Worm (Caenorhabditis elegans) whole organism, mixed stage, embryonic: ENCODE data around the gene F26F12.5.

Experiments
- bed-3 ChIP-seq: fragments of 200-800 bp; sonication (Bioruptor generic); optimal IDR thresholded peaks from 3 replicates; lab custom pipeline; 2018; ENCODE audit warnings: mild to moderate bottlenecking, missing genetic modification characterization, moderate library complexity, missing compliant biosample characterization
- blmp-1 ChIP-seq: fragments of 150-350 bp; optimal IDR thresholded peaks from 2 replicates; lab custom pipeline; 2014; ENCODE audit warnings: missing biosample characterization, missing genetic modification characterization
- ceh-43 ChIP-seq: fragments of 200-800 bp; sonication (Bioruptor generic); optimal IDR thresholded peaks from 2 replicates; lab custom pipeline; 2018; ENCODE audit warnings: mild to moderate bottlenecking, missing genetic modification characterization, moderate library complexity, missing compliant biosample characterization
- ceh-83 ChIP-seq: fragments of 200-800 bp; sonication (Bioruptor generic); optimal IDR thresholded peaks from 2 replicates; lab custom pipeline; 2018; ENCODE audit warnings: mild to moderate bottlenecking, missing genetic modification characterization, missing compliant biosample characterization
- ces-1 ChIP-seq: fragments of 150-350 bp; optimal IDR thresholded peaks from 2 replicates; lab custom pipeline; 2014; ENCODE audit warnings: missing biosample characterization, missing genetic modification reagents, missing genetic modification characterization
- cnd-1 ChIP-seq: fragments of 200-800 bp; sonication (Bioruptor generic); optimal IDR thresholded peaks from 2 replicates; lab custom pipeline; 2018; ENCODE audit warnings: mild to moderate bottlenecking, missing genetic modification characterization, missing compliant biosample characterization
- drap-1 ChIP-seq: fragments of 200-800 bp; sonication (Bioruptor generic); optimal IDR thresholded peaks from 3 replicates; lab custom pipeline; 2018; ENCODE audit warnings: mild to moderate bottlenecking, missing genetic modification characterization, missing compliant biosample characterization
- elt-1 ChIP-seq: sonication (generic microtip); optimal IDR thresholded peaks from 2 replicates; lab custom pipeline; 2017; ENCODE audit warnings: missing genetic modification characterization, mild to moderate bottlenecking, missing compliant biosample characterization, antibody characterized with exemption, moderate library complexity, borderline replicate concordance; ENCODE audit not compliant: insufficient read depth
- elt-3 ChIP-seq: fragments of 150-350 bp; optimal IDR thresholded peaks from 2 replicates; lab custom pipeline; 2014; ENCODE audit warnings: missing biosample characterization, missing genetic modification characterization
- flh-1 ChIP-seq: fragments of 200-800 bp; sonication (Bioruptor generic); optimal IDR thresholded peaks from 2 replicates; lab custom pipeline; 2018; ENCODE audit warnings: mild to moderate bottlenecking, missing genetic modification characterization, moderate library complexity, missing compliant biosample characterization
- lin-13 ChIP-seq: fragments of 150-350 bp; optimal IDR thresholded peaks from 2 replicates; lab custom pipeline; 2014; ENCODE audit warnings: missing biosample characterization, missing genetic modification characterization
- lin-32 ChIP-seq: fragments of 200-800 bp; sonication (Bioruptor generic); optimal IDR thresholded peaks from 2 replicates; lab custom pipeline; 2018; ENCODE audit warnings: mild to moderate bottlenecking, missing genetic modification characterization, missing compliant biosample characterization
- lsy-2 ChIP-seq: fragments of 150-350 bp; optimal IDR thresholded peaks from 2 replicates; lab custom pipeline; 2014; ENCODE audit warnings: missing biosample characterization, missing genetic modification characterization
- mab-5 ChIP-seq: fragments of 150-350 bp; optimal IDR thresholded peaks from 2 replicates; lab custom pipeline; 2014; ENCODE audit warnings: missing biosample characterization, missing genetic modification characterization
- mep-1 ChIP-seq: fragments of 150-350 bp; optimal IDR thresholded peaks from 2 replicates; lab custom pipeline; 2017; ENCODE audit warnings: missing biosample characterization, missing genetic modification reagents, missing genetic modification characterization, inconsistent platforms
- mls-2 ChIP-seq: sonication (generic microtip); optimal IDR thresholded peaks from 2 replicates; lab custom pipeline; 2016; ENCODE audit warnings: mild to moderate bottlenecking, missing genetic modification characterization, moderate library complexity, missing compliant biosample characterization
- nhr-12 ChIP-seq: fragments of 150-350 bp; optimal IDR thresholded peaks from 2 replicates; lab custom pipeline; 2014; ENCODE audit warnings: missing biosample characterization, missing genetic modification characterization
- nhr-2 ChIP-seq: fragments of 150-350 bp; optimal IDR thresholded peaks from 2 replicates; lab custom pipeline; 2014; ENCODE audit warnings: missing biosample characterization, missing genetic modification characterization
- nhr-237 ChIP-seq: fragments of 150-350 bp; optimal IDR thresholded peaks from 2 replicates; lab custom pipeline; 2014; ENCODE audit warnings: missing biosample characterization, missing genetic modification characterization
- nhr-28 ChIP-seq: fragments of 150-350 bp; optimal IDR thresholded peaks from 2 replicates; lab custom pipeline; 2014; ENCODE audit warnings: missing biosample characterization, missing genetic modification characterization
- nhr-76 ChIP-seq: sonication (generic microtip); optimal IDR thresholded peaks from 2 replicates; lab custom pipeline; 2017; ENCODE audit warnings: missing biosample characterization, missing genetic modification characterization
- pha-4 ChIP-seq: fragments of 150-350 bp; optimal IDR thresholded peaks from 2 replicates; lab custom pipeline; 2018; ENCODE audit warnings: missing biosample characterization, missing genetic modification reagents, missing genetic modification characterization
- snpc-4 ChIP-seq: fragments of 150-350 bp; optimal IDR thresholded peaks from 2 replicates; lab custom pipeline; 2014; ENCODE audit warnings: missing biosample characterization, missing genetic modification characterization
- sptf-1 ChIP-seq: sonication (generic microtip); optimal IDR thresholded peaks from 2 replicates; lab custom pipeline; 2017; ENCODE audit warnings: mild to moderate bottlenecking, missing genetic modification characterization, moderate library complexity, missing compliant biosample characterization
- tbx-8 ChIP-seq: fragments of 200-800 bp; sonication (Bioruptor generic); optimal IDR thresholded peaks from 2 replicates; lab custom pipeline; 2018; ENCODE audit warnings: mild to moderate bottlenecking, missing genetic modification characterization, moderate library complexity, missing compliant biosample characterization
- unc-120 ChIP-seq: sonication (generic microtip); optimal IDR thresholded peaks from 2 replicates; lab custom pipeline; 2017; ENCODE audit warnings: missing genetic modification characterization, missing compliant biosample characterization; ENCODE audit not compliant: poor library complexity, severe bottlenecking
- unc-39 ChIP-seq: fragments of 150-350 bp; optimal IDR thresholded peaks from 2 replicates; lab custom pipeline; 2014; ENCODE audit warnings: missing biosample characterization, missing genetic modification characterization
- unc-62 ChIP-seq: fragments of 150-350 bp; optimal IDR thresholded peaks from 2 replicates; lab custom pipeline; 2014; ENCODE audit warnings: missing biosample characterization, missing genetic modification reagents, missing genetic modification characterization
- zip-8 ChIP-seq: fragments of 150-350 bp; optimal IDR thresholded peaks from 2 replicates; lab custom pipeline; 2014; ENCODE audit warnings: missing biosample characterization, missing genetic modification characterization
- ztf-11 ChIP-seq: fragments of 150-350 bp; optimal IDR thresholded peaks from 2 replicates; lab custom pipeline; 2014; ENCODE audit warnings: missing biosample characterization, missing genetic modification characterization

The F26F12.5 gene

DNA sequence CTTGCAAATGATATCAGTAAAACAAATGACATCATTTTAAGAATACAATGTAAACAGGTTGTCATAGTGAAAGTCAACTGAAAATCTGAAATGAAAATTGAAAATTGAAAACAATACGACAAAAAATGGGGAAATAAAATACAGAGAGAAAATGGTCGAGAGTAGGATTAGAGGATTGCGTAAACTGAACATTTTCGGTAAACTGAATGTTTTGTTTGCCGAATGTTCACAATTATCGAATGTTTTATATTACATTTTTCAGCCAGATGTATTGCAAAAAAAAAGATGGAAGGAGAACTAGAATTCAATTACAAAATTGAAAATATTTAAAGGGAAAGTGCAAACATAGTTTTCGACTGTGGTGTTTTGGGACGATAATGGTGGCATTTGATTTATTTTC lies at the start of gene F26F12.5:
Gene F26F12.5 (minus strand): TSS at position 101 of the 400 bp plus-strand sequence.
- TF ChIP-seq lsy-2 (tag; lab: Kevin White, UChicago) (no peak), lin-13 (tag; lab: Kevin White, UChicago) (no peak), nhr-237 (tag; lab: Kevin White, UChicago) (no peak), unc-39 (tag; lab: Kevin White, UChicago) (no peak), blmp-1 (tag; lab: Kevin White, UChicago) (no peak), nhr-76 (tag; lab: Kevin White, UChicago) (no peak), pha-4 (tag; lab: Kevin White, UChicago) (no peak)

DNA sequence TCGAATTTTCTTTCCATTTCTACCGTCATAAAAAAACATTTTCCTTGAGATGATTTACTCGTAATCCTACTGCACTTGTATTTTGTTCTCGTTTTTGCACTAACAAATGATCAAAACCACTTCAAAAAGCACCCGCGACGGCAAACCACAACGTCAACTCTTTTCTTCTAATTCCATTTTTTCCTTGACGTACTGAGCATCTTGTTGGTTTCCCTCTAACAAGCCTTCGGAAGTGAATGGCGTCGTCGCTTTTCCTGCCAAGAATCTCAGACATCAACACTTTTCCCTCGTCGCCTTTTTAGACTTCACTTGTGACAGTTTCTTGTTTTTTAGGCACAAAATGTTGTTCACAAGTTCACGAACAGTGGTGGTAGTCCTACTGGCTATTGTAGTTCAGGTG lies 47.4 kb upstream of the F26F12.5 start, which contains the start of gene C04E6.13:
Gene C04E6.13 (plus strand): TSS at position 301 of the 400 bp plus-strand sequence.
- no peak for TF ChIP-seq cnd-1

DNA sequence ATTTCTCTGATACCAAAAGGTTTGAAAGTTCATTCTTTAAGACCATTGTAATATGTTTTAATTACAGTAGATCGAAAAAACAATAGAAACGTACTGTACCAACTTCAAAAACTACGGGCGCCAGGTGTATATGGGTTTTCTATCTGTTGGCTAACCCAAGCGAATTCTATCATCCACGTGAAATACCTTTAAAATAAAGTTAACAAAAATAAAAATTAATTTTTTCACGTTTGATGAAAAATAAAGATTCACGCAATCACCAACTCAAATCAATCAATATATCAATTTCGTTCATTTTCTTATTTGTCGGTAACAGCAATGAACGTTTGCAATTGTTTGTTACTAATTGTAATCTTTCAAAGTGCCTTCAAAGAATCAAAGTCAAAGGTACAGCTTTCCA lies 42.1 kb upstream of the F26F12.5 start, which contains the start of gene C04E6.4:
Gene C04E6.4 (plus strand): TSS at position 301 of the 400 bp plus-strand sequence.
- no peak for TF ChIP-seq zip-8 (tag; lab: Kevin White, UChicago)
- no peak for TF ChIP-seq pha-4 (tag; lab: Kevin White, UChicago)
- no peak for TF ChIP-seq unc-39 (tag; lab: Kevin White, UChicago)
- TF ChIP-seq bed-3 (GFP tag; lab: Kevin White, UChicago): no peak
- TF ChIP-seq nhr-237 (tag; lab: Kevin White, UChicago): no peak
- TF ChIP-seq ceh-43 (GFP tag; lab: Kevin White, UChicago): no peak
- no peak for TF ChIP-seq elt-3 (tag; lab: Kevin White, UChicago)
- no peak for TF ChIP-seq lin-13 (tag; lab: Kevin White, UChicago)
- TF ChIP-seq unc-120 (tag; lab: Kevin White, UChicago): no peak
- no peak for TF ChIP-seq sptf-1
- TF ChIP-seq mls-2 (tag; lab: Kevin White, UChicago): no peak
- TF ChIP-seq ceh-83 (GFP tag; lab: Kevin White, UChicago): no peak
- no peak for TF ChIP-seq lsy-2 (tag; lab: Kevin White, UChicago)
- no peak for TF ChIP-seq mab-5
- TF ChIP-seq nhr-12 (tag; lab: Kevin White, UChicago): no peak
- TF ChIP-seq flh-1 (GFP tag; lab: Kevin White, UChicago): no peak
- TF ChIP-seq ztf-11 (tag; lab: Kevin White, UChicago): no peak
- TF ChIP-seq tbx-8 (GFP tag; lab: Kevin White, UChicago): no peak
- no peak for TF ChIP-seq drap-1 (GFP tag; lab: Kevin White, UChicago)
- TF ChIP-seq mep-1 (tag; lab: Kevin White, UChicago): no peak
- TF ChIP-seq, all 35 proteins: peak for 0

DNA sequence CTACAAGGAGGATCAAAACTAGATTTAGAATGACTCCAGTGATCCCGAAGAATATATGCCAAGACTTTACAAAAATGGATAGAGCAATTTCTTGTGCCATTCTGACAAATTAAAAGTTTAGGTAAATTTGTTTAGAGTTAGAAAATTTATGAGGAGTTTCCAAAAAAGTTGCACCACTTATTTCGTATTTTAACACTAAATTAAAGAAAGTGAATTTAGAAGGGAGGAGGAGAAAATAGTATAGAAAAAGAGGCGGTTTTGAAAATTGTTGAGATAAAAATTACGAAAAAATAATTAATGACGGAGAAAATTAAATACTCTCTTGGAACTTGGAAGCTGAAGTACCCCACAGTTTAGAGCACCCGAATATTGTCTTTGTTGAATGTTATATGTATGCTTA lies 41.3 kb upstream of the F26F12.5 start, which contains the start of gene srd-15:
Gene srd-15 (minus strand): TSS at position 101 of the 400 bp plus-strand sequence.
- TF ChIP-seq snpc-4 (tag; lab: Kevin White, UChicago) (no peak), blmp-1 (tag; lab: Kevin White, UChicago) (no peak), sptf-1 (no peak), unc-39 (tag; lab: Kevin White, UChicago) (no peak), unc-62 (GFP tag; lab: Kevin White, UChicago) (no peak), bed-3 (GFP tag; lab: Kevin White, UChicago) (no peak), mls-2 (tag; lab: Kevin White, UChicago) (no peak), lin-32 (GFP tag; lab: Kevin White, UChicago) (no peak), lsy-2 (tag; lab: Kevin White, UChicago) (no peak), ces-1 (GFP tag; lab: Kevin White, UChicago) (no peak), nhr-76 (tag; lab: Kevin White, UChicago) (no peak), cnd-1 (no peak), nhr-237 (tag; lab: Kevin White, UChicago) (no peak), nhr-2 (tag; lab: Kevin White, UChicago) (no peak), flh-1 (GFP tag; lab: Kevin White, UChicago) (no peak), mep-1 (tag; lab: Kevin White, UChicago) (no peak), nhr-28 (tag; lab: Kevin White, UChicago) (no peak), elt-3 (tag; lab: Kevin White, UChicago) (no peak)

DNA sequence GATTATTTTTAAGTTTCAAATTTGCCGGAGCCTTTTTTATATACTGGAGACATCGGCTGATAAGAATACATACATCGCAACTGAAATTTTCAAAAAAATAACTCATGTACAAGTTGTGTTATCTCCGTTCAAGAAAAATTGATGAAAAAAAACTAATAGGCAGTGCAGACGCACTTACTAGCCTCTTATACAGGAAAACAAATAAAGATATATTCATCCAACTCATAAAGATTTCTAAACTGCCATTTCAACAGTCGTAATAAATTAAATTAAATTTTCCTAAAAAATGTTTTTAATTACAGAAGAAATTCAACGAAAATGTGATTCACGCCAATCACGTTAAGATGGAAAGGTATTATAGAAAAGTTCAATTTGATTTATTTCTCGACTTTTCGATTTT lies 36.8 kb upstream of the F26F12.5 start, which contains the start of gene C04E6.5:
Gene C04E6.5 (plus strand): TSS at position 301 of the 400 bp plus-strand sequence.
- TF ChIP-seq blmp-1 (tag; lab: Kevin White, UChicago) (no peak), flh-1 (GFP tag; lab: Kevin White, UChicago) (no peak), nhr-2 (tag; lab: Kevin White, UChicago) (no peak), elt-3 (tag; lab: Kevin White, UChicago) (no peak), ces-1 (GFP tag; lab: Kevin White, UChicago) (no peak), lin-32 (GFP tag; lab: Kevin White, UChicago) (no peak), lin-13 (tag; lab: Kevin White, UChicago) (no peak), snpc-4 (tag; lab: Kevin White, UChicago) (no peak), nhr-28 (tag; lab: Kevin White, UChicago) (no peak), elt-1 (no peak), tbx-8 (GFP tag; lab: Kevin White, UChicago) (no peak), nhr-12 (tag; lab: Kevin White, UChicago) (no peak)
